Fruit fly (Drosophila melanogaster) whole organism: ENCODE measurements around the gene CG14204.
A peak's percentile ranks its signal among the peaks of the same experiment; 100 is the strongest.

Experiments
- CG8478 ChIP-seq: fragments of >200 bp; optimal IDR thresholded peaks from 2 replicates; lab custom pipeline; 2018; ENCODE audit warnings: inconsistent platforms
- Dll ChIP-seq: fragments of >200 bp; optimal IDR thresholded peaks from 2 replicates; lab custom pipeline; 2017

The CG14204 gene

dm6 chrX:19631365-19631832 is 48.0 kb downstream of the CG14204 start:
- peak; percentile 81 for TF ChIP-seq Dll
- TF ChIP-seq CG8478 (lab: Kevin White, UChicago) = no peak
